Worm (Caenorhabditis elegans) whole organism, L3 larva: ENCODE results near the gene rom-2.

Experiments
- ZK546.5 ChIP-seq: sonication (generic microtip); optimal IDR thresholded peaks from 2 replicates; lab custom pipeline; 2017; ENCODE audit warnings: missing biosample characterization, missing genetic modification characterization
- lin-39 ChIP-seq: fragments of 150-350 bp; optimal IDR thresholded peaks from 2 replicates; lab custom pipeline; 2018; ENCODE audit warnings: missing biosample characterization, missing genetic modification reagents, missing genetic modification characterization
- lsy-12 ChIP-seq: sonication (generic microtip); optimal IDR thresholded peaks from 2 replicates; lab custom pipeline; 2016; ENCODE audit warnings: mild to moderate bottlenecking, missing genetic modification characterization, missing compliant biosample characterization
- nhr-23 ChIP-seq: fragments of 150-350 bp; optimal IDR thresholded peaks from 2 replicates; lab custom pipeline; 2014; ENCODE audit warnings: missing biosample characterization, missing genetic modification reagents, missing genetic modification characterization
- nhr-77 ChIP-seq: fragments of 150-350 bp; optimal IDR thresholded peaks from 2 replicates; lab custom pipeline; 2014; ENCODE audit warnings: missing biosample characterization, missing genetic modification characterization
- snpc-4 ChIP-seq: fragments of 150-350 bp; optimal IDR thresholded peaks from 2 replicates; lab custom pipeline; 2014; ENCODE audit warnings: missing biosample characterization, missing genetic modification characterization
- ztf-4 ChIP-seq: fragments of 150-350 bp; optimal IDR thresholded peaks from 2 replicates; lab custom pipeline; 2014; ENCODE audit warnings: missing biosample characterization, missing genetic modification characterization

ce11 chrIII:9615114-9615513 lies 19.7 kb upstream of the rom-2 start:
- TF ChIP-seq nhr-77 (tag; lab: Kevin White, UChicago) = no peak
- TF ChIP-seq lin-39 = no peak
- no peak for TF ChIP-seq ZK546.5 (tag; lab: Kevin White, UChicago)
- no peak for TF ChIP-seq snpc-4
- no peak for TF ChIP-seq lsy-12 (tag; lab: Kevin White, UChicago)
- no peak for TF ChIP-seq ztf-4 (tag; lab: Kevin White, UChicago)
- no peak for TF ChIP-seq nhr-23 (tag; lab: Kevin White, UChicago)
